Fruit fly (Drosophila melanogaster) whole organism, prepupa: Measurements from ENCODE around the gene CG7289.

ENCODE experiments used
- CG10669 ChIP-seq: fragments of 200-800 bp; sonication (Bioruptor generic); optimal IDR thresholded peaks from 3 replicates; lab custom pipeline; 2018; ENCODE audit warnings: missing biosample characterization, mild to moderate bottlenecking, missing genetic modification characterization, moderate library complexity
- CG3919 ChIP-seq: fragments of 200-800 bp; sonication (Bioruptor generic); optimal IDR thresholded peaks from 3 replicates; lab custom pipeline; 2016; ENCODE audit warnings: missing biosample characterization, missing genetic modification characterization
- CG6163 ChIP-seq: fragments of 200-800 bp; sonication (Bioruptor generic); IDR thresholded peaks from 3 replicates; pipeline ENCODE4 v1.3.6; 2022; ENCODE audit warnings: missing biosample characterization, missing genetic modification characterization
- CG6792 ChIP-seq: fragments of 200-800 bp; sonication (Bioruptor generic); optimal IDR thresholded peaks from 3 replicates; lab custom pipeline; 2016; ENCODE audit warnings: missing biosample characterization, missing genetic modification characterization
- CG9139 ChIP-seq: fragments of 200-800 bp; sonication (Bioruptor generic); optimal IDR thresholded peaks from 3 replicates; lab custom pipeline; 2017; ENCODE audit warnings: missing biosample characterization, mild to moderate bottlenecking, missing genetic modification characterization
- Hr4 ChIP-seq: fragments of 200-800 bp; sonication (Bioruptor generic); optimal IDR thresholded peaks from 3 replicates; lab custom pipeline; 2016; ENCODE audit warnings: missing biosample characterization, missing genetic modification characterization
- OdsH ChIP-seq: fragments of 200-800 bp; sonication (Bioruptor generic); optimal IDR thresholded peaks from 3 replicates; lab custom pipeline; 2016; ENCODE audit warnings: missing biosample characterization, missing genetic modification characterization
- Sox102F ChIP-seq: fragments of 200-800 bp; sonication (Bioruptor generic); optimal IDR thresholded peaks from 2 replicates; lab custom pipeline; 2016; ENCODE audit warnings: missing biosample characterization, mild to moderate bottlenecking, missing genetic modification characterization
- Sox14 ChIP-seq: fragments of 200-800 bp; sonication (Bioruptor generic); optimal IDR thresholded peaks from 3 replicates; lab custom pipeline; 2016; ENCODE audit warnings: missing biosample characterization, missing genetic modification characterization
- fd59A ChIP-seq: fragments of 200-800 bp; sonication (Bioruptor generic); optimal IDR thresholded peaks from 2 replicates; lab custom pipeline; 2017; ENCODE audit warnings: missing biosample characterization, mild to moderate bottlenecking, missing genetic modification characterization, missing genetic modification reagents
- topi ChIP-seq: fragments of 200-800 bp; sonication (Bioruptor generic); optimal IDR thresholded peaks from 3 replicates; lab custom pipeline; 2016; ENCODE audit warnings: missing biosample characterization, missing genetic modification characterization

DNA sequence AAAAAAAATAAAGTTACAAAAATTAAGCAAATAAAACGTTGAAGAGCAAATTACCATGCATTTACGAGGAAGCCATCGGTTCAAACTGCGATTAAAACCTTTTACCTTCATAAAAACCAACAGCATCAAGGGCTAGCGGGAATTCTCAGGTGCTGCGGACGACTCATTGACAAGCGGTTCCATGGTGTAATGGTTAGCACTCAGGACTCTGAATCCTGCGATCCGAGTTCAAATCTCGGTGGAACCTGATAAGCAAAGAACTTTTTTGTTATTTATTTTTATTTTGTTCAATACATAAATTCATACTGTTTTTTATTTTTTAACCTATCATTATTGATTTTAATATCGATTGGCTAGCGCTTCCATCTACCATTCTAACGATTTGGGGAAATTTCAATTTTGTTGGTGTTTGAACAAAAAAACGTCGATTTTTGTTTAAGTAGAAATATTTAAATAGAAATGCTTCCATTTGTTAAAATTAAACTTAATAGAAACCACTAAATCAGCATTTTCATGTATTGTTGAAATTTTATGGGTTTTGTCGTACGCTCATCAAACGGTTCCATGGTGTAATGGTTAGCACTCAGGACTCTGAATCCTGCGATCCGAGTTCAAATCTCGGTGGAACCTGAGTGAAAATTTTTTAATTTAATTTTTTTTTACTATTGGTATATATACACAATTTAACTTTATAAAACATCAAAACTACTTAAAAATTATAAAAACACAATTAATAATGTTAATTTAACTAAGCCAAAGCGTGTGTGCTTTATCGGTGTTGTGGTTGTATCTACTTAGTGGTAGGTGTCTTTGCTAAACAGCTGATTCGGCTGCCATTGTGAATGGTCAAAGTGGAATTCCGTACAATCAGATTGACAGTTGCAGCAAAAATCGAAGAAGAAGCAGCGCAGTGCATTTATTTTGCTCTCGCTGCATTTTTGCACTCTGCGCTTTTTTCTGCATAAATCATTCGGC is 27.2 kb downstream of the CG7289 start, which contains the start of gene CG4238:
- no peak for TF ChIP-seq CG9139
- TF ChIP-seq CG3919 (GFP tag; lab: Kevin White, UChicago): no peak
- no peak for TF ChIP-seq Hr4 (GFP tag; lab: Kevin White, UChicago)
- no peak for TF ChIP-seq topi (GFP tag; lab: Kevin White, UChicago)
- TF ChIP-seq Sox102F (GFP tag; lab: Kevin White, UChicago): no peak
- no peak for TF ChIP-seq CG6792 (GFP tag; lab: Kevin White, UChicago)
- TF ChIP-seq fd59A (GFP tag; lab: Kevin White, UChicago): no peak
- no peak for TF ChIP-seq CG10669 (GFP tag; lab: Kevin White, UChicago)
- no peak for TF ChIP-seq CG6163 (GFP tag; lab: Robert Waterston, UW)
- no peak for TF ChIP-seq OdsH (GFP tag; lab: Kevin White, UChicago)
- TF ChIP-seq Sox14 (GFP tag; lab: Kevin White, UChicago): peak; percentile 5
